Worm (Caenorhabditis elegans) whole organism, late embryonic: ENCODE data around the gene blos-4.

Experiments used
- ama-1 ChIP-seq: fragments of 150-350 bp; optimal IDR thresholded peaks from 2 replicates; lab custom pipeline; 2014
- ceh-31 ChIP-seq: sonication (generic microtip); optimal IDR thresholded peaks from 2 replicates; lab custom pipeline; 2016; ENCODE audit warnings: missing genetic modification characterization, missing compliant biosample characterization
- ceh-9 ChIP-seq: sonication (generic microtip); optimal IDR thresholded peaks from 2 replicates; lab custom pipeline; 2016; ENCODE audit warnings: mild to moderate bottlenecking, missing genetic modification characterization, inconsistent platforms, missing compliant biosample characterization
- eyg-1 ChIP-seq: sonication (generic microtip); optimal IDR thresholded peaks from 2 replicates; lab custom pipeline; 2016; ENCODE audit warnings: missing genotype, missing genetic modification characterization, missing compliant biosample characterization
- fax-1 ChIP-seq: sonication (generic microtip); optimal IDR thresholded peaks from 2 replicates; lab custom pipeline; 2016; ENCODE audit warnings: missing genotype, missing genetic modification characterization, missing compliant biosample characterization
- fkh-10 ChIP-seq: fragments of 150-350 bp; optimal IDR thresholded peaks from 2 replicates; lab custom pipeline; 2014; ENCODE audit warnings: missing biosample characterization, missing genetic modification reagents, missing genetic modification characterization
- pax-1 ChIP-seq: fragments of 150-350 bp; optimal IDR thresholded peaks from 2 replicates; lab custom pipeline; 2014; ENCODE audit warnings: missing biosample characterization, missing genetic modification characterization
- pha-4 ChIP-seq: fragments of 150-350 bp; optimal IDR thresholded peaks from 2 replicates; lab custom pipeline; 2018; ENCODE audit warnings: missing biosample characterization, missing genetic modification reagents, missing genetic modification characterization
- ref-2 ChIP-seq: sonication (generic microtip); optimal IDR thresholded peaks from 2 replicates; lab custom pipeline; 2016; ENCODE audit warnings: missing genetic modification characterization, missing compliant biosample characterization
- sdc-2 ChIP-seq: sonication (generic microtip); optimal IDR thresholded peaks from 2 replicates; lab custom pipeline; 2016; ENCODE audit warnings: missing genotype, missing genetic modification characterization, missing compliant biosample characterization
- ttx-3 ChIP-seq: sonication (generic microtip); optimal IDR thresholded peaks from 2 replicates; lab custom pipeline; 2016; ENCODE audit warnings: missing genetic modification reagents, missing genetic modification characterization, missing compliant biosample characterization
- unc-42 ChIP-seq: sonication (generic microtip); optimal IDR thresholded peaks from 2 replicates; lab custom pipeline; 2016; ENCODE audit warnings: missing genotype, missing genetic modification characterization, missing compliant biosample characterization

ce11 chrII:6247011-6247410, 2.0 kb downstream of the blos-4 start, which contains the start of gene T24H7.2:
- TF ChIP-seq ama-1 (lab: Kevin White, UChicago) (no peak), unc-42 (no peak), ttx-3 (tag; lab: Kevin White, UChicago) (no peak), fax-1 (tag; lab: Kevin White, UChicago) (no peak), sdc-2 (tag; lab: Kevin White, UChicago) (no peak), pha-4 (no peak), ceh-9 (tag; lab: Kevin White, UChicago) (no peak), fkh-10 (GFP tag; lab: Kevin White, UChicago) (no peak), ref-2 (tag; lab: Kevin White, UChicago) (no peak), pax-1 (tag; lab: Kevin White, UChicago) (no peak), eyg-1 (tag; lab: Kevin White, UChicago) (no peak), ceh-31 (no peak)
